Fruit fly (Drosophila melanogaster): ENCODE measurements around the gene Rdh.

DNA sequence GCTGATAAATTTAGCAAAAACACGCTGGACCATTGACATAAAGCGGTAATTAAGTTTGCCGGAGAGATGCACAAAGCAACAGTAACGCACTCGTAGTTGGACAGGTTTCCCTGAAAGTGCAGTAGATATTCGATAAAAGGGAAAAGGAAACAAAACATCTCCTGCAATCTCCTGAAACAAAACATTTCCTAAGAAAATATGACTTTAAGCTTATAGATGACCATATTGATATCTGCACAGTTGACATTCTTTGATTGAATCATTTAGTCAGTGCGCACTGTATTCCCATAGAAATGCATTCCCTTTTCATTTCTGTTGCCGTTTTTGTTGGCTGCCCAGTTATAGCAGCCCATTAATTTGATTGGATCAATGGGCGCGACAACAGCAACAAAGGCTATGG, 27.6 kb downstream of the Rdh start:
- TF ChIP-seq CG8478 (optimal IDR thresholded peaks at IDR 0.05) (no peak), psq (optimal IDR thresholded peaks at IDR 0.05) (no peak), EcR (GFP tag; optimal IDR thresholded peaks at IDR 0.05) (no peak)

Data from whole organism.